Worm (Caenorhabditis elegans) whole organism, L4 larva: ENCODE measurements around the gene B0001.7.

Experiments used
- F44E2.7 ChIP-seq: fragments of 200-800 bp; sonication (Bioruptor generic); IDR thresholded peaks from 2 replicates; pipeline ENCODE4 v2.1.2; 2022; ENCODE audit warnings: missing genetic modification characterization, missing compliant biosample characterization
- T20F7.1 ChIP-seq: fragments of 200-800 bp; sonication (Bioruptor generic); optimal IDR thresholded peaks from 2 replicates; lab custom pipeline; 2018; ENCODE audit warnings: mild to moderate bottlenecking, missing genetic modification characterization, missing compliant biosample characterization
- Y105C5A.15 ChIP-seq: fragments of 200-800 bp; sonication (Bioruptor generic); IDR thresholded peaks from 2 replicates; pipeline ENCODE4 v1.3.6; 2022; ENCODE audit warnings: missing genetic modification characterization, missing compliant biosample characterization
- ZK546.5 ChIP-seq, 2 experiments: sonication (generic microtip); optimal IDR thresholded peaks; 2 replicates each; lab custom pipeline; 2017; ENCODE audit warnings: missing biosample characterization in 2 of 2, missing genetic modification characterization in 2 of 2
- aha-1 ChIP-seq: fragments of 150-350 bp; peaks from one replicate; lab custom pipeline; 2014; ENCODE audit warnings: missing biosample characterization, missing genetic modification characterization
- aly-2 ChIP-seq: sonication (generic microtip); optimal IDR thresholded peaks from 2 replicates; lab custom pipeline; 2018; ENCODE audit warnings: missing biosample characterization, missing genetic modification characterization
- ama-1 ChIP-seq: fragments of 150-350 bp; optimal IDR thresholded peaks from 2 replicates; lab custom pipeline; 2014; ENCODE audit warnings: inconsistent platforms, mixed read lengths
- ceh-28 ChIP-seq: fragments of 150-350 bp; optimal IDR thresholded peaks from 2 replicates; lab custom pipeline; 2014; ENCODE audit warnings: missing biosample characterization, missing genetic modification reagents, missing genetic modification characterization
- daf-12 ChIP-seq: fragments of 150-350 bp; optimal IDR thresholded peaks from 2 replicates; lab custom pipeline; 2014; ENCODE audit warnings: missing biosample characterization, missing genetic modification reagents, missing genetic modification characterization
- daf-16 ChIP-seq, 3 experiments: sonication (generic microtip); optimal IDR thresholded peaks; 2 replicates each; lab custom pipeline; 2016 to 2017; ENCODE audit warnings: missing genetic modification characterization in 3 of 3, missing genetic modification reagents in 3 of 3, mild to moderate bottlenecking in 2 of 3, missing compliant biosample characterization in 2 of 3, missing biosample characterization in 1 of 3, moderate library complexity in 1 of 3
- daf-19 ChIP-seq: fragments of 200-800 bp; sonication (Bioruptor generic); conservative IDR thresholded peaks from 2 replicates; pipeline ENCODE4 v1.3.6; 2022; ENCODE audit warnings: missing genetic modification characterization, missing compliant biosample characterization
- daf-8 ChIP-seq: fragments of 200-800 bp; sonication (Bioruptor generic); IDR thresholded peaks from 2 replicates; pipeline ENCODE4 v1.3.6; 2022; ENCODE audit warnings: missing genetic modification characterization, missing compliant biosample characterization
- dmd-6 ChIP-seq: fragments of 200-800 bp; sonication (Bioruptor generic); IDR thresholded peaks from 2 replicates; pipeline ENCODE4 v1.3.6; 2022; ENCODE audit warnings: missing genetic modification reagents, missing genetic modification characterization, missing compliant biosample characterization
- dmd-8 ChIP-seq: fragments of 200-800 bp; sonication (Bioruptor generic); IDR thresholded peaks from 2 replicates; pipeline ENCODE4 v1.3.6; 2022; ENCODE audit warnings: missing genetic modification characterization, missing compliant biosample characterization
- dpl-1 ChIP-seq: fragments of 150-350 bp; optimal IDR thresholded peaks from 2 replicates; lab custom pipeline; 2014; ENCODE audit warnings: missing biosample characterization, missing genetic modification reagents, missing genetic modification characterization
- dve-1 ChIP-seq: sonication (generic microtip); optimal IDR thresholded peaks from 2 replicates; lab custom pipeline; 2017; ENCODE audit warnings: antibody characterized with exemption, mild to moderate bottlenecking, missing genetic modification characterization, missing compliant biosample characterization; ENCODE audit not compliant: insufficient read depth
- fkh-10 ChIP-seq: fragments of 150-350 bp; optimal IDR thresholded peaks from 2 replicates; lab custom pipeline; 2014; ENCODE audit warnings: missing biosample characterization, missing genetic modification reagents, missing genetic modification characterization
- hif-1 ChIP-seq, 2 experiments: sonication (generic microtip); optimal IDR thresholded peaks; 2 replicates each; lab custom pipeline; 2016 to 2017; ENCODE audit warnings: missing compliant biosample characterization in 2 of 2, missing genetic modification characterization in 2 of 2, missing genetic modification reagents in 2 of 2, missing genotype in 2 of 2, mild to moderate bottlenecking in 1 of 2
- hlh-11 ChIP-seq: fragments of 200-800 bp; sonication (Bioruptor generic); optimal IDR thresholded peaks from 2 replicates; lab custom pipeline; 2018; ENCODE audit warnings: mild to moderate bottlenecking, missing genetic modification characterization, missing compliant biosample characterization
- hlh-30 ChIP-seq: sonication (generic microtip); optimal IDR thresholded peaks from 2 replicates; lab custom pipeline; 2017; ENCODE audit warnings: antibody characterized with exemption, mild to moderate bottlenecking, missing genetic modification characterization, missing compliant biosample characterization; ENCODE audit not compliant: insufficient read depth
- hmg-1.1 ChIP-seq: fragments of 200-800 bp; sonication (Bioruptor generic); IDR thresholded peaks from 2 replicates; pipeline ENCODE4 v1.3.6; 2022; ENCODE audit warnings: missing genetic modification reagents, missing genetic modification characterization, missing compliant biosample characterization
- lin-1 ChIP-seq: fragments of 200-800 bp; sonication (Bioruptor generic); IDR thresholded peaks from 2 replicates; pipeline ENCODE4 v1.3.6; 2022; ENCODE audit warnings: missing genetic modification reagents, missing genetic modification characterization, missing compliant biosample characterization
- lin-29 ChIP-seq: fragments of 200-800 bp; sonication (Bioruptor generic); IDR thresholded peaks from 2 replicates; pipeline ENCODE4 v1.3.6; 2022; ENCODE audit warnings: missing genetic modification reagents, missing genetic modification characterization, missing compliant biosample characterization
- lir-3 ChIP-seq: sonication (generic microtip); optimal IDR thresholded peaks from 2 replicates; lab custom pipeline; 2016; ENCODE audit warnings: mild to moderate bottlenecking, missing genetic modification characterization, missing compliant biosample characterization
- madf-9 ChIP-seq: fragments of 200-800 bp; sonication (Bioruptor generic); conservative IDR thresholded peaks from 2 replicates; pipeline ENCODE4 v1.3.6; 2022; ENCODE audit warnings: missing genetic modification reagents, missing genetic modification characterization, missing compliant biosample characterization
- mdl-1 ChIP-seq, 2 experiments: fragments of 150-350 bp in 1 of 2; sonication (generic microtip) in 1 of 2; optimal IDR thresholded peaks; 2 replicates each; lab custom pipeline; 2014 to 2017; ENCODE audit warnings: missing biosample characterization in 2 of 2, missing genetic modification characterization in 2 of 2
- mdt-29 ChIP-seq: fragments of 200-800 bp; sonication (Bioruptor generic); IDR thresholded peaks from 2 replicates; pipeline ENCODE4 v1.3.6; 2022; ENCODE audit warnings: missing genetic modification reagents, missing genetic modification characterization, missing compliant biosample characterization
- mep-1 ChIP-seq: fragments of 150-350 bp; sonication (generic microtip); optimal IDR thresholded peaks from 3 replicates; lab custom pipeline; 2014; ENCODE audit warnings: missing biosample characterization, missing genetic modification characterization
- mes-2 ChIP-seq: sonication (generic microtip); optimal IDR thresholded peaks from 2 replicates; lab custom pipeline; 2016; ENCODE audit warnings: missing genotype, mild to moderate bottlenecking, missing genetic modification characterization, missing compliant biosample characterization; ENCODE audit not compliant: poor library complexity, severe bottlenecking
- mxl-3 ChIP-seq: fragments of 200-800 bp; sonication (Bioruptor generic); optimal IDR thresholded peaks from 2 replicates; lab custom pipeline; 2018; ENCODE audit warnings: mild to moderate bottlenecking, missing genetic modification characterization, missing compliant biosample characterization
- nhr-25 ChIP-seq: sonication (generic microtip); optimal IDR thresholded peaks from 2 replicates; lab custom pipeline; 2017; ENCODE audit warnings: missing genetic modification characterization, mild to moderate bottlenecking, missing compliant biosample characterization, antibody characterized with exemption, moderate library complexity, borderline replicate concordance; ENCODE audit not compliant: insufficient read depth
- nhr-28 ChIP-seq: fragments of 150-350 bp; optimal IDR thresholded peaks from 2 replicates; lab custom pipeline; 2014; ENCODE audit warnings: missing biosample characterization, missing genetic modification characterization
- nhr-41 ChIP-seq: fragments of 200-800 bp; sonication (Bioruptor generic); IDR thresholded peaks from 2 replicates; pipeline ENCODE4 v1.3.6; 2022; ENCODE audit warnings: missing genetic modification reagents, missing genetic modification characterization, missing compliant biosample characterization
- nhr-48 ChIP-seq: sonication (generic microtip); optimal IDR thresholded peaks from 2 replicates; lab custom pipeline; 2016; ENCODE audit warnings: mild to moderate bottlenecking, missing genetic modification characterization, missing compliant biosample characterization
- nhr-77 ChIP-seq: fragments of 150-350 bp; optimal IDR thresholded peaks from 2 replicates; lab custom pipeline; 2014; ENCODE audit warnings: missing biosample characterization, missing genetic modification characterization
- pha-4 ChIP-seq, 2 experiments: fragments of 150-350 bp in 1 of 2; fragments of 200-800 bp in 1 of 2; sonication (Bioruptor generic) in 1 of 2; IDR thresholded peaks in 1 of 2; optimal IDR thresholded peaks in 1 of 2; 2 replicates each; pipeline versions ENCODE4 v1.3.6 to Lab custom; 2014 to 2022; ENCODE audit warnings: missing genetic modification characterization in 2 of 2, missing genetic modification reagents in 2 of 2, missing biosample characterization in 1 of 2, missing compliant biosample characterization in 1 of 2
- pqm-1 ChIP-seq: sonication (generic microtip); optimal IDR thresholded peaks from 2 replicates; lab custom pipeline; 2017; ENCODE audit warnings: missing biosample characterization, missing genetic modification characterization
- saeg-2 ChIP-seq: fragments of 200-800 bp; sonication (Bioruptor generic); IDR thresholded peaks from 2 replicates; pipeline ENCODE4 v1.3.6; 2022; ENCODE audit warnings: missing genetic modification reagents, missing genetic modification characterization, missing compliant biosample characterization
- sdz-12 ChIP-seq: fragments of 200-800 bp; sonication (Bioruptor generic); optimal IDR thresholded peaks from 2 replicates; lab custom pipeline; 2018; ENCODE audit warnings: mild to moderate bottlenecking, missing genetic modification characterization, missing compliant biosample characterization
- set-16 ChIP-seq: fragments of 200-800 bp; sonication (Bioruptor generic); IDR thresholded peaks from 2 replicates; pipeline ENCODE4 v1.3.6; 2022; ENCODE audit warnings: missing genetic modification reagents, missing genetic modification characterization, missing compliant biosample characterization
- snpc-4 ChIP-seq: fragments of 150-350 bp; optimal IDR thresholded peaks from 2 replicates; lab custom pipeline; 2014; ENCODE audit warnings: missing biosample characterization, missing genetic modification characterization
- spr-1 ChIP-seq: sonication (generic microtip); optimal IDR thresholded peaks from 2 replicates; lab custom pipeline; 2016; ENCODE audit warnings: mild to moderate bottlenecking, missing genetic modification characterization, missing compliant biosample characterization
- unc-62 ChIP-seq, 3 experiments: fragments of 150-350 bp in 1 of 3; sonication (generic microtip); optimal IDR thresholded peaks in 2 of 3; peaks in 1 of 3; 1 replicate in 1 of 3; 2 replicates in 2 of 3; lab custom pipeline; 2014 to 2017; ENCODE audit warnings: missing biosample characterization in 3 of 3, missing genetic modification characterization in 3 of 3, missing genetic modification reagents in 3 of 3, missing genotype in 1 of 3
- vab-7 ChIP-seq: fragments of 200-800 bp; sonication (Bioruptor generic); IDR thresholded peaks from 2 replicates; pipeline ENCODE4 v1.3.6; 2022; ENCODE audit warnings: missing genetic modification reagents, missing genetic modification characterization, missing compliant biosample characterization
- ztf-11 ChIP-seq: fragments of 150-350 bp; optimal IDR thresholded peaks from 2 replicates; lab custom pipeline; 2014; ENCODE audit warnings: missing biosample characterization, missing genetic modification characterization

The B0001.7 gene

DNA sequence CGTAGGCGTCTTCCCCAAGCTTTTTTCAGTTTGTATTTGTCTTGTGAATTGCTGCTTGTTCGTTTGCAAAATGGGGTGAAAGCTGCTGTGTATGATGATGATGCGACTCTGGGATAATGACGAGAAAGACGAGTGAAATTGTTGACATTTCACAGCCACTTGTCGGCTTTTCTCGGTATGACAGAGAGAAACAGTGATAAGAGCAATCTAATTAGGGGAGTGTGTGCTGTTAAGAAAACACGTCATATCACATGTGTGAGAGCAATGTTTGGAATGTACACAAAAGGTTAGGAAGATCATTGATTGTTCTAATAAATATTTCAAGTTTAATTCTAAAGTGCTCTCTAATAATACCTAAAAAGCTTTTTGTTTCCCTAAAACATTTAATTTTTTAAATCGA is 43.6 kb upstream of the B0001.7 start:
- peak; percentile 25 for TF ChIP-seq hlh-30 (tag; lab: Kevin White, UChicago)
- TF ChIP-seq pha-4 (GFP tag; IDR thresholded peaks at IDR 0.05; lab: Robert Waterston, UW): no peak
- no peak for TF ChIP-seq pha-4 (tag; optimal IDR thresholded peaks at IDR 0.05; lab: Kevin White, UChicago)
- no peak for TF ChIP-seq aha-1 (tag; lab: Kevin White, UChicago)
- TF ChIP-seq nhr-48: peak; percentile 2
- peak; percentile 68 for TF ChIP-seq pqm-1 (tag; lab: Kevin White, UChicago)
- peak; percentile 57 for TF ChIP-seq nhr-28 (tag; lab: Kevin White, UChicago)
- peak in 1 of 2 experiments; percentile 33 for TF ChIP-seq daf-16 (GFP tag; optimal IDR thresholded peaks at IDR 0.05; lab: Kevin White, UChicago)
- TF ChIP-seq daf-16 (tag; optimal IDR thresholded peaks at IDR 0.05; lab: Kevin White, UChicago): peak; percentile 78
- peak; percentile 25 for TF ChIP-seq nhr-77 (tag; lab: Kevin White, UChicago)
- TF ChIP-seq hif-1 (tag; optimal IDR thresholded peaks at IDR 0.05; lab: Kevin White, UChicago): peak in 1 of 2 experiments; percentile 13
- TF ChIP-seq unc-62 (GFP tag; optimal IDR thresholded peaks at IDR 0.05 in 1 of 2; lab: Kevin White, UChicago): peak; percentile 1 to 45
- no peak for TF ChIP-seq unc-62 (tag; optimal IDR thresholded peaks at IDR 0.05; lab: Kevin White, UChicago)
- TF ChIP-seq ceh-28: no peak
- no peak for TF ChIP-seq lir-3 (tag; lab: Kevin White, UChicago)
- TF ChIP-seq dmd-6 (GFP tag; lab: Robert Waterston, UW): peak; percentile 75
- TF ChIP-seq lin-1 (GFP tag; lab: Robert Waterston, UW): 0 out of 2 replicates have a peak, but pooled peaks have one; percentile 32
- peak; percentile 26 for TF ChIP-seq T20F7.1 (GFP tag; lab: Kevin White, UChicago)
- peak; percentile 80 for TF ChIP-seq hlh-11 (tag; lab: Kevin White, UChicago)
- no peak for TF ChIP-seq fkh-10 (GFP tag; lab: Kevin White, UChicago)
- peak; percentile 18 for TF ChIP-seq mes-2 (tag; lab: Kevin White, UChicago)
- TF ChIP-seq mep-1 (tag; lab: Kevin White, UChicago): peak; percentile 19
- TF ChIP-seq dve-1 (tag; lab: Kevin White, UChicago): peak; percentile 66
- peak in 1 of 2 experiments; percentile 28 for TF ChIP-seq mdl-1 (tag; optimal IDR thresholded peaks at IDR 0.05; lab: Kevin White, UChicago)
- TF ChIP-seq Y105C5A.15 (GFP tag; lab: Robert Waterston, UW): no peak
- no peak for TF ChIP-seq sdz-12

DNA sequence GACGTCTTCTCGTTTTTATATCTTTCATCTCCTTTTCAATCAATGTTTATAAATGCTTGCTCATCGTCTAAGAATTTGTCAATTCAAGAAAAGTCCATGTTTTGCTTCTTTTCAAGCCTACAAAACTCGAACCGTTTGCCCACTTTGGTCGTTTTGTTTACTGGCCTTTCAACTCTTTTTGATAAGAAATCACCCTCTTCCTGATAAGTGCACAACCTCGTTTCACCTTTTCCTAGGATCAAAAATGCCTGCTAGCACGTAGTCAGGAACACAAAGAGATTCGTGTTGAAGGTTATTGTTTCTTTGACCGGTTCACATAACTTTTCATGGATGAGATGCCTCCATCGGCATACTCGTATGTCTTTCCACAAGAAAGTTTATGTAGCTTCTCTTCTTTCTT is 42.6 kb upstream of the B0001.7 start:
- TF ChIP-seq lir-3 (tag; lab: Kevin White, UChicago) (no peak), nhr-28 (tag; lab: Kevin White, UChicago) (peak; percentile 45), ama-1 (no peak), mxl-3 (no peak), daf-19 (GFP tag; lab: Robert Waterston, UW) (no peak), vab-7 (GFP tag; lab: Robert Waterston, UW) (no peak), hlh-11 (tag; lab: Kevin White, UChicago) (peak; percentile 33), spr-1 (no peak), lin-29 (GFP tag; lab: Robert Waterston, UW) (no peak), pqm-1 (tag; lab: Kevin White, UChicago) (peak; percentile 49), dmd-6 (GFP tag; lab: Robert Waterston, UW) (peak; percentile 33; the same call in 1 of the 2 replicates), set-16 (no peak), hmg-1.1 (GFP tag; lab: Robert Waterston, UW) (no peak), Y105C5A.15 (GFP tag; lab: Robert Waterston, UW) (no peak), mdt-29 (GFP tag; lab: Robert Waterston, UW) (no peak), ZK546.5 (tag; optimal IDR thresholded peaks at IDR 0.05; lab: Kevin White, UChicago) (no peak), aly-2 (tag; lab: Kevin White, UChicago) (no peak), nhr-77 (tag; lab: Kevin White, UChicago) (no peak), sdz-12 (no peak), hif-1 (tag; optimal IDR thresholded peaks at IDR 0.05; lab: Kevin White, UChicago) (peak in 1 of 2 experiments; percentile 47), nhr-25 (tag; lab: Kevin White, UChicago) (no peak), dpl-1 (no peak), daf-8 (GFP tag; lab: Robert Waterston, UW) (no peak), ztf-11 (tag; lab: Kevin White, UChicago) (no peak), madf-9 (GFP tag; lab: Robert Waterston, UW) (no peak), snpc-4 (tag; lab: Kevin White, UChicago) (no peak), dve-1 (tag; lab: Kevin White, UChicago) (peak; percentile 17), aha-1 (tag; lab: Kevin White, UChicago) (peak; percentile 76), unc-62 (GFP tag; optimal IDR thresholded peaks at IDR 0.05 in 1 of 2; lab: Kevin White, UChicago) (peak in 1 of 2 experiments; percentile 74), unc-62 (tag; optimal IDR thresholded peaks at IDR 0.05; lab: Kevin White, UChicago) (no peak), daf-12 (tag; lab: Kevin White, UChicago) (no peak), F44E2.7 (no peak), dmd-8 (GFP tag; lab: Robert Waterston, UW) (no peak), nhr-41 (peak; percentile 63; the same call in 1 of the 2 replicates), saeg-2 (GFP tag; lab: Robert Waterston, UW) (no peak)
